Worm (Caenorhabditis elegans) whole organism, young adult: ENCODE data around the gene clec-122.
"Not testable (repeated sequence)": the region's sequence is repeated elsewhere in the genome, so short reads cannot be mapped to it uniquely, and the experiment has no call there.

Experiments
- B0336.3 ChIP-seq: fragments of 200-800 bp; sonication (Bioruptor generic); IDR thresholded peaks from 2 replicates; pipeline ENCODE4 v1.3.6; 2022; ENCODE audit warnings: missing genetic modification characterization, missing compliant biosample characterization
- C17E4.6 ChIP-seq: fragments of 200-800 bp; sonication (Bioruptor generic); IDR thresholded peaks from 2 replicates; pipeline ENCODE4 v1.3.6; 2022; ENCODE audit warnings: missing genetic modification reagents, missing genetic modification characterization, missing compliant biosample characterization
- D2030.7 ChIP-seq: fragments of 200-800 bp; sonication (Bioruptor generic); IDR thresholded peaks from 2 replicates; pipeline ENCODE4 v1.3.6; 2022; ENCODE audit warnings: missing genetic modification reagents, missing genetic modification characterization, missing compliant biosample characterization
- F10E7.11 ChIP-seq: sonication (generic microtip); optimal IDR thresholded peaks from 2 replicates; lab custom pipeline; 2017; ENCODE audit warnings: mild to moderate bottlenecking, missing genetic modification characterization, moderate library complexity, missing compliant biosample characterization
- F33H1.4 ChIP-seq: fragments of 200-800 bp; sonication (Bioruptor generic); IDR thresholded peaks from 2 replicates; pipeline ENCODE4 v1.3.6; 2022; ENCODE audit warnings: missing genetic modification reagents, missing genetic modification characterization, missing compliant biosample characterization
- F52B5.7 ChIP-seq: sonication (generic microtip); optimal IDR thresholded peaks from 2 replicates; lab custom pipeline; 2016; ENCODE audit warnings: mild to moderate bottlenecking, missing genetic modification characterization, missing compliant biosample characterization
- F55B11.4 ChIP-seq: sonication (generic microtip); optimal IDR thresholded peaks from 2 replicates; lab custom pipeline; 2016; ENCODE audit warnings: missing compliant biosample characterization, missing genetic modification characterization, borderline replicate concordance; ENCODE audit not compliant: insufficient read depth
- F57A8.1 ChIP-seq: fragments of 200-800 bp; sonication (Bioruptor generic); optimal IDR thresholded peaks from 2 replicates; lab custom pipeline; 2018; ENCODE audit warnings: mild to moderate bottlenecking, missing genetic modification characterization, moderate library complexity, missing compliant biosample characterization
- Y79H2A.3 ChIP-seq: fragments of 200-800 bp; sonication (Bioruptor generic); conservative IDR thresholded peaks from 2 replicates; pipeline ENCODE4 v1.3.6; 2022; ENCODE audit warnings: missing genetic modification reagents, missing genetic modification characterization, missing compliant biosample characterization
- aptf-3 ChIP-seq: fragments of 200-800 bp; sonication (Bioruptor generic); IDR thresholded peaks from 2 replicates; pipeline ENCODE4 v1.3.6; 2022; ENCODE audit warnings: missing genetic modification characterization, missing compliant biosample characterization
- atf-7 ChIP-seq: sonication (generic microtip); optimal IDR thresholded peaks from 2 replicates; lab custom pipeline; 2017; ENCODE audit warnings: mild to moderate bottlenecking, missing genetic modification characterization, missing compliant biosample characterization
- attf-5 ChIP-seq: fragments of 200-800 bp; sonication (Bioruptor generic); optimal IDR thresholded peaks from 2 replicates; lab custom pipeline; 2018; ENCODE audit warnings: mild to moderate bottlenecking, missing genetic modification characterization, missing compliant biosample characterization
- cebp-1 ChIP-seq, 2 experiments: fragments of 200-800 bp in 1 of 2; sonication (Bioruptor generic) in 1 of 2; sonication (generic microtip) in 1 of 2; IDR thresholded peaks in 1 of 2; optimal IDR thresholded peaks in 1 of 2; 2 replicates each; pipeline versions ENCODE4 v1.3.6 to Lab custom; 2017 to 2022; ENCODE audit warnings: missing compliant biosample characterization in 2 of 2, missing genetic modification characterization in 2 of 2, mild to moderate bottlenecking in 1 of 2, missing genetic modification reagents in 1 of 2, moderate library complexity in 1 of 2
- dox-1 ChIP-seq: fragments of 200-800 bp; sonication (Bioruptor generic); IDR thresholded peaks from 2 replicates; pipeline ENCODE4 v1.3.6; 2022; ENCODE audit warnings: missing genetic modification reagents, missing genetic modification characterization, missing compliant biosample characterization
- efl-1 ChIP-seq: fragments of 150-350 bp; optimal IDR thresholded peaks from 2 replicates; lab custom pipeline; 2014; ENCODE audit warnings: missing biosample characterization, missing genetic modification reagents, missing genetic modification characterization
- fkh-3 ChIP-seq: sonication (generic microtip); optimal IDR thresholded peaks from 2 replicates; lab custom pipeline; 2016; ENCODE audit warnings: mild to moderate bottlenecking, missing genetic modification characterization, missing compliant biosample characterization
- hmg-1.2 ChIP-seq: fragments of 200-800 bp; sonication (Bioruptor generic); IDR thresholded peaks from 2 replicates; pipeline ENCODE4 v1.3.6; 2022; ENCODE audit warnings: missing genetic modification reagents, missing genetic modification characterization, missing compliant biosample characterization
- hrde-1 ChIP-seq: sonication (generic microtip); optimal IDR thresholded peaks from 2 replicates; lab custom pipeline; 2016; ENCODE audit warnings: missing genetic modification characterization, mild to moderate bottlenecking, missing compliant biosample characterization, moderate library complexity, missing genotype, missing genetic modification reagents, borderline replicate concordance
- hsf-1 ChIP-seq: fragments of 200-800 bp; sonication (Bioruptor generic); IDR thresholded peaks from 2 replicates; pipeline ENCODE4 v1.3.6; 2022; ENCODE audit warnings: missing genetic modification reagents, missing genetic modification characterization, missing compliant biosample characterization
- lag-1 ChIP-seq: fragments of 200-800 bp; sonication (Bioruptor generic); IDR thresholded peaks from 2 replicates; pipeline ENCODE4 v1.3.6; 2022; ENCODE audit warnings: missing genetic modification reagents, missing genetic modification characterization, missing compliant biosample characterization
- let-526 ChIP-seq: fragments of 200-800 bp; sonication (Bioruptor generic); IDR thresholded peaks from 2 replicates; pipeline ENCODE4 v1.3.6; 2022; ENCODE audit warnings: missing genetic modification reagents, missing genetic modification characterization, missing compliant biosample characterization
- lsl-1 ChIP-seq: fragments of 200-800 bp; sonication (Bioruptor generic); optimal IDR thresholded peaks from 2 replicates; lab custom pipeline; 2018; ENCODE audit warnings: mild to moderate bottlenecking, missing genetic modification characterization, moderate library complexity, missing compliant biosample characterization
- madf-10 ChIP-seq: sonication (generic microtip); optimal IDR thresholded peaks from 2 replicates; lab custom pipeline; 2016; ENCODE audit warnings: mild to moderate bottlenecking, missing genetic modification characterization, missing compliant biosample characterization
- madf-8 ChIP-seq: fragments of 200-800 bp; sonication (Bioruptor generic); conservative IDR thresholded peaks from 2 replicates; pipeline ENCODE4 v1.3.6; 2022; ENCODE audit warnings: missing genetic modification reagents, missing genetic modification characterization, missing compliant biosample characterization
- mcd-1 ChIP-seq: fragments of 200-800 bp; sonication (Bioruptor generic); IDR thresholded peaks from 2 replicates; pipeline ENCODE4 v1.3.6; 2022; ENCODE audit warnings: missing genetic modification reagents, missing genetic modification characterization, missing compliant biosample characterization
- mel-28 ChIP-seq: sonication (generic microtip); optimal IDR thresholded peaks from 2 replicates; lab custom pipeline; 2016; ENCODE audit warnings: borderline replicate concordance, mild to moderate bottlenecking, missing genetic modification characterization, missing compliant biosample characterization
- nhr-90 ChIP-seq: sonication (generic microtip); optimal IDR thresholded peaks from 2 replicates; lab custom pipeline; 2016; ENCODE audit warnings: missing genotype, mild to moderate bottlenecking, missing genetic modification characterization, missing compliant biosample characterization
- pbrm-1 ChIP-seq: fragments of 200-800 bp; sonication (Bioruptor generic); IDR thresholded peaks from 2 replicates; pipeline ENCODE4 v1.3.6; 2022; ENCODE audit warnings: missing genetic modification reagents, missing genetic modification characterization, missing compliant biosample characterization
- rcor-1 ChIP-seq: fragments of 200-800 bp; sonication (Bioruptor generic); IDR thresholded peaks from 2 replicates; pipeline ENCODE4 v1.3.6; 2022; ENCODE audit warnings: missing genetic modification reagents, missing genetic modification characterization, missing compliant biosample characterization
- repo-1 ChIP-seq: sonication (generic microtip); optimal IDR thresholded peaks from 2 replicates; lab custom pipeline; 2017; ENCODE audit warnings: mild to moderate bottlenecking, missing genetic modification characterization, missing compliant biosample characterization
- sdz-38 ChIP-seq: sonication (generic microtip); optimal IDR thresholded peaks from 2 replicates; lab custom pipeline; 2016; ENCODE audit warnings: missing genotype, missing genetic modification characterization, missing compliant biosample characterization
- snpc-1.3 ChIP-seq: sonication (generic microtip); optimal IDR thresholded peaks from 2 replicates; lab custom pipeline; 2017; ENCODE audit warnings: missing genetic modification characterization, mild to moderate bottlenecking, missing compliant biosample characterization, antibody characterized with exemption, moderate library complexity, missing genotype, missing genetic modification reagents; ENCODE audit not compliant: insufficient read depth
- tbx-9 ChIP-seq: sonication (generic microtip); optimal IDR thresholded peaks from 2 replicates; lab custom pipeline; 2016; ENCODE audit warnings: borderline replicate concordance, missing genetic modification characterization, inconsistent platforms, missing compliant biosample characterization
- unc-62 ChIP-seq: fragments of 150-350 bp; optimal IDR thresholded peaks from 2 replicates; lab custom pipeline; 2014; ENCODE audit warnings: missing biosample characterization, missing genetic modification reagents, missing genetic modification characterization
- zim-3 ChIP-seq: sonication (generic microtip); optimal IDR thresholded peaks from 2 replicates; lab custom pipeline; 2017; ENCODE audit warnings: mild to moderate bottlenecking, missing genetic modification characterization, moderate library complexity, missing compliant biosample characterization
- ztf-18 ChIP-seq: sonication (generic microtip); optimal IDR thresholded peaks from 2 replicates; lab custom pipeline; 2016; ENCODE audit warnings: missing genotype, mild to moderate bottlenecking, missing genetic modification characterization, missing compliant biosample characterization
- ztf-28 ChIP-seq: fragments of 200-800 bp; sonication (Bioruptor generic); IDR thresholded peaks from 2 replicates; pipeline ENCODE4 v1.3.6; 2022; ENCODE audit warnings: missing genetic modification reagents, missing genetic modification characterization, missing compliant biosample characterization

The clec-122 gene

ce11 chrII:3126341-3126740, 20.5 kb downstream of the clec-122 start, which contains the start of gene ins-19:
Gene ins-19, minus strand, starts transcription at chrII:3126441.
- TF ChIP-seq F55B11.4 (tag; lab: Kevin White, UChicago): no peak

DNA sequence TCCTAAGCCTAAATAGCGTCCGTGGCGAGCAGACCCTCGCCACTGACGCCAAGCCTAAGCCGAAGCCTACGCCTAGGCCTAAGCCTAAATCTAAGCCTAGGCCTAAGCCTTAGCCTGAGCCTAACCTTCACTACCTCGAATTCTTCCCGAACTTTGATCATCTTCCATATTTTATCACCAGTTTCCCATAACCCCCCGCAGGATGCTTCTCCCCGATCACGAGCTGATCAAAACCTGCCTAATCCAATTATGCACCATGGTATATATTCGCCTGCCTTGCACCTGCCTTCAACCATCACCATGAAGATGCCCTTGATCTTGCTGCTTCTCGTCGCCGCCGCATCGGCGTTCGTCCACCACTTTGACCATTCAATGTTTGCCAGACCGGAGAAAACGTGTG, 20.9 kb downstream of the clec-122 start, which contains the start of gene ins-31:
TSS of gene ins-31 (plus strand) at position 301 of the 400 bp plus-strand sequence.
- not testable (repeated sequence) for TF ChIP-seq mel-28 (tag; lab: Kevin White, UChicago); ztf-18 (tag; lab: Kevin White, UChicago); F10E7.11

- TF ChIP-seq Y79H2A.3 (GFP tag; lab: Robert Waterston, UW): no peak
- no peak for TF ChIP-seq F52B5.7 (tag; lab: Kevin White, UChicago)
- no peak for TF ChIP-seq pbrm-1 (GFP tag; lab: Robert Waterston, UW)
- no peak for TF ChIP-seq efl-1 (GFP tag; lab: Kevin White, UChicago)
- TF ChIP-seq aptf-3 (GFP tag; lab: Robert Waterston, UW): no peak
- no peak for TF ChIP-seq F57A8.1
- TF ChIP-seq fkh-3 (tag; lab: Kevin White, UChicago): no peak
- no peak for TF ChIP-seq zim-3 (tag; lab: Kevin White, UChicago)
- TF ChIP-seq F10E7.11: no peak
- TF ChIP-seq cebp-1 (GFP tag; IDR thresholded peaks at IDR 0.05; lab: Robert Waterston, UW): no peak
- peak; percentile 78 for TF ChIP-seq cebp-1 (tag; optimal IDR thresholded peaks at IDR 0.05; lab: Kevin White, UChicago)
- no peak for TF ChIP-seq rcor-1 (GFP tag; lab: Robert Waterston, UW)
- TF ChIP-seq snpc-1.3: no peak
- peak; percentile 35 for TF ChIP-seq attf-5 (GFP tag; lab: Kevin White, UChicago)
- TF ChIP-seq hrde-1 (tag; lab: Kevin White, UChicago): no peak
- peak; percentile 96 for TF ChIP-seq hmg-1.2
Measured at ce11 chrII:3129007-3129406, 23.1 kb downstream of the clec-122 start, which contains the start of gene chil-24. Gene chil-24, plus strand, starts transcription at chrII:3129162.

DNA sequence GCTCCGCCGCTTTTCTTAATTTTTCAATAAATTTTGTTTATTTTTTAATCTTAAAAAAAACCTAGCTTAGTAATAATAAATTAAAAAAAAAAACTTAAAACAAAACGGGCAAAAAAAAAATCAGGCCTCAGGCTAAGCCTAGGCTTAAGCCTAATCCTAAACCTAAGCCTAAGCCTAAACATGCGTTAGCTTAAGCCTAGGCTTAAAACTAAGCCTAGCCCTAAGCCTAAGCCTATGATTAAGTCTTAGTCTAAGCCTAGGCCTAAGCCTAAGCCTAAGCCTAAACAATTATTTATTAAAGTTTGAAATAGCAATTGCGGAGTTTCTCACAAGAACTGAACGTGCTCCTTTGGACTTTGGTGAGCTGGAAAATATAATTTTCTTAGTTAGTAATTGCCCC, 29.4 kb downstream of the clec-122 start:
- no peak for TF ChIP-seq madf-10 (tag; lab: Kevin White, UChicago)
- no peak for TF ChIP-seq let-526 (GFP tag; lab: Robert Waterston, UW)
- no peak for TF ChIP-seq atf-7 (tag; lab: Kevin White, UChicago)
- TF ChIP-seq ztf-28: no peak
- no peak for TF ChIP-seq B0336.3 (GFP tag; lab: Robert Waterston, UW)
- no peak for TF ChIP-seq F52B5.7 (tag; lab: Kevin White, UChicago)
- TF ChIP-seq cebp-1 (GFP tag; IDR thresholded peaks at IDR 0.05; lab: Robert Waterston, UW): no peak
- TF ChIP-seq cebp-1 (tag; optimal IDR thresholded peaks at IDR 0.05; lab: Kevin White, UChicago): no peak
- no peak for TF ChIP-seq unc-62 (GFP tag; lab: Kevin White, UChicago)
- TF ChIP-seq sdz-38 (tag; lab: Kevin White, UChicago): no peak
- TF ChIP-seq mcd-1: no peak
- TF ChIP-seq C17E4.6: no peak
- TF ChIP-seq madf-8 (GFP tag; lab: Robert Waterston, UW): no peak

- TF ChIP-seq C17E4.6 (no peak), nhr-90 (tag; lab: Kevin White, UChicago) (no peak), lag-1 (GFP tag; lab: Robert Waterston, UW) (no peak), hsf-1 (GFP tag; lab: Robert Waterston, UW) (no peak), Y79H2A.3 (GFP tag; lab: Robert Waterston, UW) (no peak), cebp-1 (GFP tag; IDR thresholded peaks at IDR 0.05; lab: Robert Waterston, UW) (no peak), cebp-1 (tag; optimal IDR thresholded peaks at IDR 0.05; lab: Kevin White, UChicago) (no peak), tbx-9 (tag; lab: Kevin White, UChicago) (no peak), lsl-1 (GFP tag; lab: Kevin White, UChicago) (no peak), dox-1 (GFP tag; lab: Robert Waterston, UW) (no peak), repo-1 (tag; lab: Kevin White, UChicago) (no peak), F33H1.4 (GFP tag; lab: Robert Waterston, UW) (no peak), D2030.7 (GFP tag; lab: Robert Waterston, UW) (no peak)
Measured at ce11 chrII:3137804-3138203, 31.9 kb downstream of the clec-122 start, which contains the start of gene sri-54. Gene sri-54, minus strand, starts transcription at chrII:3137904.
